Worm (Caenorhabditis elegans) whole organism, young adult: ENCODE results near the gene srj-24.

Experiments
- B0336.3 ChIP-seq: fragments of 200-800 bp; sonication (Bioruptor generic); IDR thresholded peaks from 2 replicates; pipeline ENCODE4 v1.3.6; 2022; ENCODE audit warnings: missing genetic modification characterization, missing compliant biosample characterization
- C06A6.2 ChIP-seq: fragments of 200-800 bp; sonication (Bioruptor generic); conservative IDR thresholded peaks from 2 replicates; pipeline ENCODE4 v1.3.6; 2022; ENCODE audit warnings: missing genetic modification characterization, missing compliant biosample characterization
- F10E7.11 ChIP-seq: sonication (generic microtip); optimal IDR thresholded peaks from 2 replicates; lab custom pipeline; 2017; ENCODE audit warnings: mild to moderate bottlenecking, missing genetic modification characterization, moderate library complexity, missing compliant biosample characterization
- F22D6.2 ChIP-seq: sonication (generic microtip); optimal IDR thresholded peaks from 2 replicates; lab custom pipeline; 2016; ENCODE audit warnings: mild to moderate bottlenecking, missing genetic modification characterization, missing compliant biosample characterization
- K11D2.4 ChIP-seq: fragments of 200-800 bp; sonication (Bioruptor generic); IDR thresholded peaks from 2 replicates; pipeline ENCODE4 v1.3.6; 2022; ENCODE audit warnings: missing genetic modification reagents, missing genetic modification characterization, missing compliant biosample characterization
- K12H6.12 ChIP-seq: fragments of 200-800 bp; sonication (Bioruptor generic); optimal IDR thresholded peaks from 2 replicates; lab custom pipeline; 2018; ENCODE audit warnings: mild to moderate bottlenecking, missing genetic modification characterization, missing compliant biosample characterization
- Y53F4B.3 ChIP-seq: fragments of 200-800 bp; sonication (Bioruptor generic); IDR thresholded peaks from 2 replicates; pipeline ENCODE4 v1.3.6; 2022; ENCODE audit warnings: missing genetic modification reagents, missing genetic modification characterization, missing compliant biosample characterization
- Y53G8AR.9 ChIP-seq: fragments of 200-800 bp; sonication (Bioruptor generic); conservative IDR thresholded peaks from 2 replicates; pipeline ENCODE4 v1.3.6; 2022; ENCODE audit warnings: missing genetic modification reagents, missing genetic modification characterization, missing compliant biosample characterization
- Y56A3A.18 ChIP-seq: fragments of 200-800 bp; sonication (Bioruptor generic); IDR thresholded peaks from 2 replicates; pipeline ENCODE4 v1.3.6; 2022; ENCODE audit warnings: missing genetic modification reagents, missing genetic modification characterization, missing compliant biosample characterization
- Y95B8A.8 ChIP-seq: fragments of 200-800 bp; sonication (Bioruptor generic); IDR thresholded peaks from 2 replicates; pipeline ENCODE4 v1.3.6; 2022; ENCODE audit warnings: missing genetic modification reagents, missing genetic modification characterization, missing compliant biosample characterization
- ama-1 ChIP-seq, 3 experiments: fragments of 150-350 bp in 1 of 3; sonication (generic microtip) in 2 of 3; optimal IDR thresholded peaks; 2 replicates each; lab custom pipeline; 2014 to 2018; ENCODE audit warnings: missing biosample characterization in 2 of 3, missing genetic modification characterization in 2 of 3, missing genetic modification reagents in 2 of 3
- aptf-3 ChIP-seq: fragments of 200-800 bp; sonication (Bioruptor generic); IDR thresholded peaks from 2 replicates; pipeline ENCODE4 v1.3.6; 2022; ENCODE audit warnings: missing genetic modification characterization, missing compliant biosample characterization
- athp-1 ChIP-seq: sonication (generic microtip); optimal IDR thresholded peaks from 2 replicates; lab custom pipeline; 2017; ENCODE audit warnings: mild to moderate bottlenecking, missing genetic modification characterization, missing compliant biosample characterization
- bed-1 ChIP-seq: fragments of 200-800 bp; sonication (Bioruptor generic); IDR thresholded peaks from 2 replicates; pipeline ENCODE4 v1.3.6; 2022; ENCODE audit warnings: missing genetic modification reagents, missing genetic modification characterization, missing compliant biosample characterization
- bed-2 ChIP-seq: fragments of 200-800 bp; sonication (Bioruptor generic); IDR thresholded peaks from 2 replicates; pipeline ENCODE4 v1.3.6; 2022; ENCODE audit warnings: missing genetic modification reagents, missing genetic modification characterization, missing compliant biosample characterization
- ccch-3 ChIP-seq: fragments of 200-800 bp; sonication (Bioruptor generic); optimal IDR thresholded peaks from 2 replicates; lab custom pipeline; 2018; ENCODE audit warnings: mild to moderate bottlenecking, missing genetic modification characterization, missing compliant biosample characterization
- ceh-40 ChIP-seq: fragments of 200-800 bp; sonication (Bioruptor generic); IDR thresholded peaks from 2 replicates; pipeline ENCODE4 v1.3.6; 2022; ENCODE audit warnings: missing genetic modification characterization, missing compliant biosample characterization
- ceh-58 ChIP-seq: fragments of 200-800 bp; sonication (Bioruptor generic); IDR thresholded peaks from 2 replicates; pipeline ENCODE4 v1.3.6; 2022; ENCODE audit warnings: missing genetic modification characterization, missing compliant biosample characterization
- gei-17 ChIP-seq: fragments of 200-800 bp; sonication (Bioruptor generic); optimal IDR thresholded peaks from 2 replicates; lab custom pipeline; 2018; ENCODE audit warnings: mild to moderate bottlenecking, missing genetic modification characterization, missing compliant biosample characterization
- hrde-1 ChIP-seq: sonication (generic microtip); optimal IDR thresholded peaks from 2 replicates; lab custom pipeline; 2016; ENCODE audit warnings: missing genetic modification characterization, mild to moderate bottlenecking, missing compliant biosample characterization, moderate library complexity, missing genotype, missing genetic modification reagents, borderline replicate concordance
- let-607 ChIP-seq, 2 experiments: fragments of 200-800 bp in 1 of 2; sonication (Bioruptor generic) in 1 of 2; sonication (generic microtip) in 1 of 2; optimal IDR thresholded peaks; 2 replicates each; lab custom pipeline; 2016 to 2018; ENCODE audit warnings: mild to moderate bottlenecking in 2 of 2, missing compliant biosample characterization in 2 of 2, missing genetic modification characterization in 2 of 2, moderate library complexity in 2 of 2, missing genotype in 1 of 2
- lin-40 ChIP-seq: sonication (generic microtip); optimal IDR thresholded peaks from 2 replicates; lab custom pipeline; 2016; ENCODE audit warnings: missing genetic modification characterization, mild to moderate bottlenecking, missing compliant biosample characterization, missing genotype, missing genetic modification reagents
- mel-28 ChIP-seq: sonication (generic microtip); optimal IDR thresholded peaks from 2 replicates; lab custom pipeline; 2016; ENCODE audit warnings: borderline replicate concordance, mild to moderate bottlenecking, missing genetic modification characterization, missing compliant biosample characterization
- nfya-1 ChIP-seq: sonication (generic microtip); optimal IDR thresholded peaks from 2 replicates; lab custom pipeline; 2017; ENCODE audit warnings: antibody characterized with exemption, missing compliant biosample characterization, missing genetic modification characterization, borderline replicate concordance; ENCODE audit not compliant: insufficient read depth
- nfyb-1 ChIP-seq: fragments of 200-800 bp; sonication (Bioruptor generic); IDR thresholded peaks from 2 replicates; pipeline ENCODE4 v1.3.6; 2022; ENCODE audit warnings: missing genetic modification reagents, missing genetic modification characterization, missing compliant biosample characterization
- nhr-120 ChIP-seq: fragments of 200-800 bp; sonication (Bioruptor generic); IDR thresholded peaks from 2 replicates; pipeline ENCODE4 v1.3.6; 2022; ENCODE audit warnings: missing genetic modification characterization, missing compliant biosample characterization
- nhr-80 ChIP-seq: sonication (generic microtip); optimal IDR thresholded peaks from 2 replicates; lab custom pipeline; 2016; ENCODE audit warnings: missing genetic modification characterization, missing compliant biosample characterization
- nhr-90 ChIP-seq: sonication (generic microtip); optimal IDR thresholded peaks from 2 replicates; lab custom pipeline; 2016; ENCODE audit warnings: missing genotype, mild to moderate bottlenecking, missing genetic modification characterization, missing compliant biosample characterization
- rcor-1 ChIP-seq: fragments of 200-800 bp; sonication (Bioruptor generic); IDR thresholded peaks from 2 replicates; pipeline ENCODE4 v1.3.6; 2022; ENCODE audit warnings: missing genetic modification reagents, missing genetic modification characterization, missing compliant biosample characterization
- sdz-38 ChIP-seq: sonication (generic microtip); optimal IDR thresholded peaks from 2 replicates; lab custom pipeline; 2016; ENCODE audit warnings: missing genotype, missing genetic modification characterization, missing compliant biosample characterization
- tbp1 ChIP-seq: fragments of 200-800 bp; sonication (Bioruptor generic); optimal IDR thresholded peaks from 2 replicates; lab custom pipeline; 2018; ENCODE audit warnings: mild to moderate bottlenecking, missing genetic modification characterization, missing compliant biosample characterization
- tbx-9 ChIP-seq: sonication (generic microtip); optimal IDR thresholded peaks from 2 replicates; lab custom pipeline; 2016; ENCODE audit warnings: borderline replicate concordance, missing genetic modification characterization, inconsistent platforms, missing compliant biosample characterization
- ztf-28 ChIP-seq: fragments of 200-800 bp; sonication (Bioruptor generic); IDR thresholded peaks from 2 replicates; pipeline ENCODE4 v1.3.6; 2022; ENCODE audit warnings: missing genetic modification reagents, missing genetic modification characterization, missing compliant biosample characterization
- ztf-3 ChIP-seq: fragments of 200-800 bp; sonication (Bioruptor generic); optimal IDR thresholded peaks from 2 replicates; lab custom pipeline; 2018; ENCODE audit warnings: mild to moderate bottlenecking, missing genetic modification characterization, missing compliant biosample characterization

srj-24 gene

ce11 chrV:727484-728351 lies 11.0 kb downstream of the srj-24 start, which contains the start of the genes icl-1 and srh-2 (continued):
- 0 out of 2 replicates have a peak, but pooled peaks have one; percentile 36 for TF ChIP-seq rcor-1
- TF ChIP-seq ccch-3 (GFP tag; lab: Kevin White, UChicago): no peak
- TF ChIP-seq bed-2 (GFP tag; lab: Robert Waterston, UW): no peak
- no peak for TF ChIP-seq tbx-9 (tag; lab: Kevin White, UChicago)
- peak; percentile 4 for TF ChIP-seq ztf-3
- TF ChIP-seq aptf-3 (GFP tag; lab: Robert Waterston, UW): no peak

ce11 chrV:726573-727483 lies 11.8 kb downstream of the srj-24 start:
- TF ChIP-seq ceh-58 (GFP tag; lab: Robert Waterston, UW): no peak
- no peak for TF ChIP-seq bed-1
- TF ChIP-seq ztf-28 (GFP tag; lab: Robert Waterston, UW): 0 out of 2 replicates have a peak, but pooled peaks have one; percentile 10
- TF ChIP-seq Y56A3A.18 (GFP tag; lab: Robert Waterston, UW): peak; percentile 41; the same call in 1 of the 2 replicates
- peak; percentile 1 for TF ChIP-seq K12H6.12
- TF ChIP-seq tbp1 (GFP tag; lab: Kevin White, UChicago): no peak
- no peak for TF ChIP-seq C06A6.2 (GFP tag; lab: Robert Waterston, UW)
- TF ChIP-seq mel-28 (tag; lab: Kevin White, UChicago): no peak
- no peak for TF ChIP-seq F10E7.11
- TF ChIP-seq Y53G8AR.9: peak; percentile 35; the same call in 1 of the 2 replicates
- TF ChIP-seq Y95B8A.8 (GFP tag; lab: Robert Waterston, UW): peak; percentile 18; the same call in 1 of the 2 replicates
- peak; percentile 32; the same call in 1 of the 2 replicates for TF ChIP-seq K11D2.4 (GFP tag; lab: Robert Waterston, UW)
- TF ChIP-seq hrde-1 (tag; lab: Kevin White, UChicago): no peak
- TF ChIP-seq B0336.3 (GFP tag; lab: Robert Waterston, UW): peak; percentile 7; the same call in 1 of the 2 replicates
- TF ChIP-seq Y53F4B.3 (GFP tag; lab: Robert Waterston, UW): no peak
- TF ChIP-seq let-607 (tag; optimal IDR thresholded peaks at IDR 0.05; lab: Kevin White, UChicago): peak; percentile 0 to 33
- TF ChIP-seq F22D6.2 (tag; lab: Kevin White, UChicago): no peak
- 0 out of 2 replicates have a peak, but pooled peaks have one; percentile 56 for TF ChIP-seq nhr-120 (GFP tag; lab: Robert Waterston, UW)
- TF ChIP-seq nhr-90 (tag; lab: Kevin White, UChicago): no peak
- TF ChIP-seq athp-1 (tag; lab: Kevin White, UChicago): no peak
- no peak for TF ChIP-seq ceh-40 (GFP tag; lab: Robert Waterston, UW)
- no peak for TF ChIP-seq nfya-1 (tag; lab: Kevin White, UChicago)
- TF ChIP-seq nhr-80 (tag; lab: Kevin White, UChicago): peak; percentile 29
- no peak for TF ChIP-seq sdz-38 (tag; lab: Kevin White, UChicago)
- peak; percentile 10; the same call in 1 of the 2 replicates for TF ChIP-seq nfyb-1 (GFP tag; lab: Robert Waterston, UW)
- no peak for TF ChIP-seq lin-40 (tag; lab: Kevin White, UChicago)
- peak; percentile 38 for TF ChIP-seq ama-1 (optimal IDR thresholded peaks at IDR 0.05; lab: Kevin White, UChicago)
- TF ChIP-seq ama-1 (GFP tag; optimal IDR thresholded peaks at IDR 0.05; lab: Kevin White, UChicago): no peak
- TF ChIP-seq gei-17 (GFP tag; lab: Kevin White, UChicago): no peak
- TF ChIP-seq, all 124 proteins: peak for 12
